Fruit fly (Drosophila melanogaster) whole organism, embryonic: ENCODE results near the gene CG13088.

Experiments used
- Atf6 ChIP-seq: fragments of 200-800 bp; sonication (Bioruptor generic); IDR thresholded peaks from 2 replicates; pipeline ENCODE4 v1.3.6; 2022; ENCODE audit warnings: missing biosample characterization, missing genetic modification characterization
- BtbVII ChIP-seq: fragments of 200-800 bp; sonication (Bioruptor generic); optimal IDR thresholded peaks from 3 replicates; lab custom pipeline; 2017; ENCODE audit warnings: missing biosample characterization, mild to moderate bottlenecking, missing genetic modification characterization
- CG13123 ChIP-seq: fragments of 200-800 bp; sonication (Bioruptor generic); optimal IDR thresholded peaks from 2 replicates; lab custom pipeline; 2016; ENCODE audit warnings: missing biosample characterization, missing genetic modification characterization
- CG13424 ChIP-seq: fragments of 200-800 bp; sonication (Bioruptor generic); optimal IDR thresholded peaks from 2 replicates; lab custom pipeline; 2019; ENCODE audit warnings: missing biosample characterization, mild to moderate bottlenecking, missing genetic modification characterization, moderate library complexity
- CG14860 ChIP-seq: fragments of 200-800 bp; sonication (Bioruptor generic); IDR thresholded peaks from 3 replicates; pipeline ENCODE4 v1.3.6; 2022; ENCODE audit warnings: missing biosample characterization, missing genetic modification characterization; ENCODE audit not compliant: partially characterized antibody
- CG15073 ChIP-seq: fragments of 200-800 bp; sonication (Bioruptor generic); optimal IDR thresholded peaks from 2 replicates; lab custom pipeline; 2016; ENCODE audit warnings: missing biosample characterization, missing genetic modification characterization
- CG15601 ChIP-seq: fragments of 200-800 bp; sonication (Bioruptor generic); optimal IDR thresholded peaks from 3 replicates; lab custom pipeline; 2019; ENCODE audit warnings: missing biosample characterization, mild to moderate bottlenecking, missing genetic modification characterization, moderate library complexity
- CG18764 ChIP-seq: fragments of 200-800 bp; sonication (Bioruptor generic); optimal IDR thresholded peaks from 3 replicates; lab custom pipeline; 2016; ENCODE audit warnings: missing biosample characterization, missing genetic modification characterization
- CG2202 ChIP-seq: fragments of 200-800 bp; sonication (Bioruptor generic); optimal IDR thresholded peaks from 2 replicates; lab custom pipeline; 2018; ENCODE audit warnings: missing biosample characterization, mild to moderate bottlenecking, missing genetic modification characterization
- CG2678 ChIP-seq: fragments of 200-800 bp; sonication (Bioruptor generic); optimal IDR thresholded peaks from 3 replicates; lab custom pipeline; 2019; ENCODE audit warnings: missing biosample characterization, mild to moderate bottlenecking, missing genetic modification characterization, moderate library complexity
- CG30020 ChIP-seq: fragments of 200-800 bp; optimal IDR thresholded peaks from 2 replicates; lab custom pipeline; 2019; ENCODE audit warnings: missing biosample characterization, mild to moderate bottlenecking, missing genetic modification characterization, moderate library complexity
- CG34376 ChIP-seq: fragments of 200-800 bp; sonication (Bioruptor generic); optimal IDR thresholded peaks from 2 replicates; lab custom pipeline; 2018; ENCODE audit warnings: missing biosample characterization, mild to moderate bottlenecking, missing genetic modification characterization
- CG4328 ChIP-seq: fragments of 200-800 bp; sonication (Bioruptor generic); optimal IDR thresholded peaks from 3 replicates; lab custom pipeline; 2017; ENCODE audit warnings: missing biosample characterization, missing genetic modification reagents, missing genetic modification characterization
- CG4707 ChIP-seq: fragments of 200-800 bp; sonication (Bioruptor generic); optimal IDR thresholded peaks from 2 replicates; lab custom pipeline; 2018; ENCODE audit warnings: missing biosample characterization, mild to moderate bottlenecking, missing genetic modification characterization, moderate library complexity
- CG6689 ChIP-seq: fragments of 200-800 bp; sonication (Bioruptor generic); IDR thresholded peaks from 2 replicates; pipeline ENCODE4 v1.3.6; 2022; ENCODE audit warnings: missing biosample characterization, missing genetic modification characterization
- CG8281 ChIP-seq: fragments of 200-800 bp; sonication (Bioruptor generic); optimal IDR thresholded peaks from 2 replicates; lab custom pipeline; 2018; ENCODE audit warnings: missing biosample characterization, mild to moderate bottlenecking, missing genetic modification characterization, moderate library complexity
- CG9876 ChIP-seq: fragments of 200-800 bp; sonication (Bioruptor generic); optimal IDR thresholded peaks from 2 replicates; lab custom pipeline; 2016; ENCODE audit warnings: missing biosample characterization, missing genetic modification characterization
- Doc2 ChIP-seq: fragments of 200-800 bp; sonication (Bioruptor generic); IDR thresholded peaks from 2 replicates; pipeline ENCODE4 v1.3.6; 2022; ENCODE audit warnings: missing biosample characterization, missing genetic modification characterization
- Fer1 ChIP-seq: fragments of 200-800 bp; sonication (Bioruptor generic); optimal IDR thresholded peaks from 2 replicates; lab custom pipeline; 2017; ENCODE audit warnings: missing biosample characterization, mild to moderate bottlenecking, missing genetic modification characterization
- Fer2 ChIP-seq: fragments of 200-800 bp; sonication (Bioruptor generic); optimal IDR thresholded peaks from 2 replicates; lab custom pipeline; 2018; ENCODE audit warnings: missing biosample characterization, mild to moderate bottlenecking, missing genetic modification characterization, moderate library complexity
- Gsc ChIP-seq: fragments of 200-800 bp; sonication (Bioruptor generic); IDR thresholded peaks from 2 replicates; pipeline ENCODE4 v1.3.6; 2022; ENCODE audit warnings: missing biosample characterization, missing genetic modification characterization
- Hr3 ChIP-seq: fragments of 200-800 bp; sonication (Bioruptor generic); optimal IDR thresholded peaks from 3 replicates; lab custom pipeline; 2016; ENCODE audit warnings: missing biosample characterization, missing genetic modification characterization
- MBD-R2 ChIP-seq: fragments of 200-800 bp; sonication (Bioruptor generic); IDR thresholded peaks from 2 replicates; pipeline ENCODE4 v1.3.6; 2022; ENCODE audit warnings: missing biosample characterization, missing genetic modification characterization
- MTF-1 ChIP-seq: fragments of 200-800 bp; sonication (Bioruptor generic); optimal IDR thresholded peaks from 2 replicates; lab custom pipeline; 2018; ENCODE audit warnings: missing biosample characterization, mild to moderate bottlenecking, missing genetic modification characterization, borderline replicate concordance
- Mad ChIP-seq: fragments of 200-800 bp; sonication (Bioruptor generic); optimal IDR thresholded peaks from 2 replicates; lab custom pipeline; 2016; ENCODE audit warnings: missing biosample characterization, missing genetic modification characterization
- Max ChIP-seq: fragments of 200-800 bp; sonication (Bioruptor generic); optimal IDR thresholded peaks from 2 replicates; lab custom pipeline; 2016; ENCODE audit warnings: missing biosample characterization, mild to moderate bottlenecking, missing genetic modification characterization
- Med ChIP-seq: fragments of 200-800 bp; sonication (Bioruptor generic); peaks from one replicate; lab custom pipeline; 2016; ENCODE audit warnings: missing biosample characterization, missing genetic modification characterization, mild to moderate bottlenecking, inconsistent platforms, moderate library complexity
- NfI ChIP-seq: fragments of 200-800 bp; sonication (Bioruptor generic); optimal IDR thresholded peaks from 3 replicates; lab custom pipeline; 2018; ENCODE audit warnings: missing biosample characterization, mild to moderate bottlenecking, missing genetic modification characterization, moderate library complexity
- Pdp1 ChIP-seq, 2 experiments: fragments of 200-800 bp; sonication (Bioruptor generic); optimal IDR thresholded peaks; 3 replicates each; lab custom pipeline; 2016; ENCODE audit warnings: missing biosample characterization in 2 of 2, missing genetic modification characterization in 2 of 2, mild to moderate bottlenecking in 1 of 2, moderate library complexity in 1 of 2
- Rx ChIP-seq: fragments of 200-800 bp; sonication (Bioruptor generic); IDR thresholded peaks from 2 replicates; pipeline ENCODE4 v1.3.6; 2022; ENCODE audit warnings: missing biosample characterization, missing genetic modification characterization
- Spps ChIP-seq: fragments of 200-800 bp; sonication (Bioruptor generic); optimal IDR thresholded peaks from 2 replicates; lab custom pipeline; 2018; ENCODE audit warnings: missing biosample characterization, mild to moderate bottlenecking, missing genetic modification characterization
- Sry-β ChIP-seq: fragments of 200-800 bp; sonication (Bioruptor generic); optimal IDR thresholded peaks from 2 replicates; lab custom pipeline; 2018; ENCODE audit warnings: missing biosample characterization, mild to moderate bottlenecking, missing genetic modification characterization, moderate library complexity
- TFAM ChIP-seq: fragments of 200-800 bp; sonication (Bioruptor generic); optimal IDR thresholded peaks from 2 replicates; lab custom pipeline; 2017; ENCODE audit warnings: missing biosample characterization, missing genetic modification characterization, inconsistent platforms
- aop ChIP-seq: fragments of 200-800 bp; sonication (Bioruptor generic); IDR thresholded peaks from 2 replicates; pipeline ENCODE4 v1.3.6; 2022; ENCODE audit warnings: missing biosample characterization, missing genetic modification characterization
- ara ChIP-seq: fragments of 200-800 bp; sonication (Bioruptor generic); IDR thresholded peaks from 2 replicates; pipeline ENCODE4 v1.3.6; 2022; ENCODE audit warnings: missing biosample characterization, missing genetic modification characterization
- bab2 ChIP-seq: fragments of 200-800 bp; sonication (Bioruptor generic); optimal IDR thresholded peaks from 2 replicates; lab custom pipeline; 2016; ENCODE audit warnings: missing biosample characterization, missing genetic modification characterization
- chif ChIP-seq, 2 experiments: fragments of 200-800 bp; sonication (Bioruptor generic); optimal IDR thresholded peaks; 3 replicates each; lab custom pipeline; 2016; ENCODE audit warnings: missing biosample characterization in 2 of 2, missing genetic modification characterization in 2 of 2
- fd102C ChIP-seq: fragments of 200-800 bp; sonication (Bioruptor generic); optimal IDR thresholded peaks from 2 replicates; lab custom pipeline; 2018; ENCODE audit warnings: missing biosample characterization, mild to moderate bottlenecking, missing genetic modification characterization, moderate library complexity
- grn ChIP-seq: fragments of 200-800 bp; sonication (Bioruptor generic); optimal IDR thresholded peaks from 3 replicates; lab custom pipeline; 2017; ENCODE audit warnings: missing biosample characterization, missing genetic modification characterization
- hb ChIP-seq: fragments of 200-800 bp; sonication (Bioruptor generic); IDR thresholded peaks from 3 replicates; pipeline ENCODE4 v1.3.6; 2022; ENCODE audit warnings: missing biosample characterization, missing genetic modification characterization; ENCODE audit not compliant: partially characterized antibody
- inv ChIP-seq: fragments of 200-800 bp; sonication (Bioruptor generic); IDR thresholded peaks from 2 replicates; pipeline ENCODE4 v1.3.6; 2022; ENCODE audit warnings: missing biosample characterization, missing genetic modification characterization; ENCODE audit not compliant: partially characterized antibody
- jumu ChIP-seq: fragments of 200-800 bp; sonication (Bioruptor generic); optimal IDR thresholded peaks from 3 replicates; lab custom pipeline; 2016; ENCODE audit warnings: missing biosample characterization, missing genetic modification characterization
- kay ChIP-seq: fragments of 200-800 bp; sonication (Bioruptor generic); optimal IDR thresholded peaks from 2 replicates; lab custom pipeline; 2016; ENCODE audit warnings: missing biosample characterization, missing genetic modification characterization
- ken ChIP-seq: fragments of 200-800 bp; sonication (Bioruptor generic); IDR thresholded peaks from 3 replicates; pipeline ENCODE4 v1.3.6; 2022; ENCODE audit warnings: missing biosample characterization, missing genetic modification characterization
- prd ChIP-seq, 3 experiments: fragments of >200 bp in 2 of 3; fragments of 200-800 bp in 1 of 3; sonication (Bioruptor generic) in 1 of 3; optimal IDR thresholded peaks in 2 of 3; IDR thresholded peaks in 1 of 3; 2 replicates in 2 of 3; 3 replicates in 1 of 3; pipeline versions ENCODE4 v1.3.6 to Lab custom; 2017 to 2022; ENCODE audit warnings: missing biosample characterization in 1 of 3, missing genetic modification characterization in 1 of 3
- pros ChIP-seq: fragments of 200-800 bp; sonication (Bioruptor generic); optimal IDR thresholded peaks from 3 replicates; lab custom pipeline; 2019; ENCODE audit warnings: missing biosample characterization, mild to moderate bottlenecking, missing genetic modification characterization, moderate library complexity
- pzg ChIP-seq: fragments of 200-800 bp; sonication (Bioruptor generic); optimal IDR thresholded peaks from 3 replicates; lab custom pipeline; 2018; ENCODE audit warnings: missing biosample characterization, mild to moderate bottlenecking, missing genetic modification characterization, moderate library complexity
- repo ChIP-seq: fragments of 200-800 bp; sonication (Bioruptor generic); optimal IDR thresholded peaks from 2 replicates; lab custom pipeline; 2016; ENCODE audit warnings: missing biosample characterization, missing genetic modification characterization
- scrt ChIP-seq: fragments of 200-800 bp; sonication (Bioruptor generic); optimal IDR thresholded peaks from 2 replicates; lab custom pipeline; 2018; ENCODE audit warnings: missing biosample characterization, mild to moderate bottlenecking, missing genetic modification characterization, moderate library complexity
- seq ChIP-seq: fragments of 200-800 bp; sonication (Bioruptor generic); IDR thresholded peaks from 2 replicates; pipeline ENCODE4 v1.3.6; 2022; ENCODE audit warnings: missing biosample characterization, missing genetic modification characterization
- ssp ChIP-seq: fragments of 200-800 bp; sonication (Bioruptor generic); IDR thresholded peaks from 2 replicates; pipeline ENCODE4 v1.3.6; 2022; ENCODE audit warnings: missing biosample characterization, missing genetic modification characterization

Gene CG13088

DNA sequence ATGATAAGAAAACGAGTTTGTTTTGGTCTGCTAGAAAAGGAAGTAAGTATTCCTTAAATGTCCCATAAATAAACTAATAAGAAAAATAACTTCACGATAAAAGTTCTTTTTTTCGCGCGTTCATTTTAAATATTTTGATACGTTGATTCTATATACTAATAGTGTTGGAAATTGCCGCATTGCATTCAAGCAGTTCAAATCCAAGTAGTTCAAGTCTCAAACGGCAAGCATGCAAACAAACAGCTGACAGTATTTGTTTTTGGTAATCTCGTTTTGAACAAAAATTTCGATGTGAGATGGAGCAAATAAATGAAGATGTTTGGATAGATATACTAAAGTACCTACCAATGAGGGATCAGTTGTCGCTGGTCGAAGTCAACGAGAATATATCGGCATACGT, at the start of gene CG13088 (continued):
- TF ChIP-seq CG8281 (tag; lab: Kevin White, UChicago) (no peak), Spps (no peak), hb (GFP tag; lab: Robert Waterston, UW) (no peak), bab2 (GFP tag; lab: Kevin White, UChicago) (peak; percentile 50), inv (GFP tag; lab: Robert Waterston, UW) (no peak), CG6689 (GFP tag; lab: Robert Waterston, UW) (no peak), aop (GFP tag; lab: Robert Waterston, UW) (no peak), CG15601 (no peak), CG2678 (tag; lab: Kevin White, UChicago) (no peak), MTF-1 (GFP tag; lab: Kevin White, UChicago) (no peak), seq (GFP tag; lab: Robert Waterston, UW) (no peak), MBD-R2 (GFP tag; lab: Robert Waterston, UW) (peak; percentile 94), pzg (GFP tag; lab: Kevin White, UChicago) (peak; percentile 75), Rx (GFP tag; lab: Robert Waterston, UW) (no peak), Pdp1 (GFP tag; optimal IDR thresholded peaks at IDR 0.05; lab: Kevin White, UChicago) (peak in 1 of 2 experiments; percentile 34), NfI (GFP tag; lab: Kevin White, UChicago) (peak; percentile 55), Med (GFP tag; lab: Kevin White, UChicago) (peak; percentile 89), ara (GFP tag; lab: Robert Waterston, UW) (no peak), fd102C (GFP tag; lab: Kevin White, UChicago) (no peak), CG9876 (GFP tag; lab: Kevin White, UChicago) (no peak), Sry-β (GFP tag; lab: Kevin White, UChicago) (no peak), CG13424 (tag; lab: Kevin White, UChicago) (no peak), CG2202 (no peak), CG14860 (GFP tag; lab: Robert Waterston, UW) (no peak), Max (no peak), ken (GFP tag; lab: Robert Waterston, UW) (peak; percentile 39; the same call in 1 of the 3 replicates), jumu (GFP tag; lab: Kevin White, UChicago) (no peak), scrt (GFP tag; lab: Kevin White, UChicago) (no peak), CG4707 (GFP tag; lab: Kevin White, UChicago) (no peak), pros (no peak), Fer1 (GFP tag; lab: Kevin White, UChicago) (no peak), ssp (GFP tag; lab: Robert Waterston, UW) (no peak), CG13123 (peak; percentile 36), CG18764 (GFP tag; lab: Kevin White, UChicago) (no peak), repo (GFP tag; lab: Kevin White, UChicago) (no peak), Gsc (GFP tag; lab: Robert Waterston, UW) (no peak), Doc2 (GFP tag; lab: Robert Waterston, UW) (no peak), Mad (GFP tag; lab: Kevin White, UChicago) (no peak), Atf6 (GFP tag; lab: Robert Waterston, UW) (no peak), Fer2 (tag; lab: Kevin White, UChicago) (no peak), BtbVII (GFP tag; lab: Kevin White, UChicago) (no peak), Hr3 (peak; percentile 14), CG34376 (GFP tag; lab: Kevin White, UChicago) (no peak), chif (GFP tag; optimal IDR thresholded peaks at IDR 0.05; lab: Kevin White, UChicago) (peak; percentile 14 to 17), CG15073 (GFP tag; lab: Kevin White, UChicago) (no peak), CG4328 (no peak), CG30020 (tag; lab: Kevin White, UChicago) (no peak), grn (GFP tag; lab: Kevin White, UChicago) (no peak), TFAM (no peak), prd (optimal IDR thresholded peaks at IDR 0.05; lab: Kevin White, UChicago) (no peak), prd (GFP tag; IDR thresholded peaks at IDR 0.05; lab: Robert Waterston, UW) (no peak), kay (no peak)
